Worm (Caenorhabditis elegans): ENCODE results near the gene ZC155.2.

DNA sequence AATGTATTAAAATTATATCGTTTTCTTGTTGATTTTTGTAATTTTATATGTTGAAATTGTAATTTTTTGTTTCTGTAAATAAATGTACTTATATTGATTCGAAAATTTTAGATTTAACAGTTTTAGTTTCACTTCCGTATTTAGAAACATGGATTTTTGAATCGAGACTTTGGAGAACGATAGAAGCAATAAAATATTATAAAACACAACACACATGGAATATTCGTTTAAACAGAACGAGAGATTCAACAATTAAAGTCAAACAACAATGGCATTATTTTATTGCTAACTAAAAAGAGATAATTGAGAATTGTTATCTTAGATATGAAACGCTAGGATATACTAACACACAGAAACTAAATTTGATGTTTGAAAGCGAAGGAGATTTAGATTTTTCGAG lies 49.7 kb downstream of the ZC155.2 start:
- TF ChIP-seq ztf-4 (tag; optimal IDR thresholded peaks at IDR 0.05), result no peak
- no peak for TF ChIP-seq ama-1 (optimal IDR thresholded peaks at IDR 0.05)
- TF ChIP-seq nhr-43 (tag; optimal IDR thresholded peaks at IDR 0.05; ENCODE audit: poor library complexity, severe bottlenecking), result no peak
- no peak for TF ChIP-seq snpc-4 (tag; optimal IDR thresholded peaks at IDR 0.05)

Measured in whole organism, L3 larva.